Fruit fly (Drosophila melanogaster): ENCODE results near the gene CG14053.

CG14053 gene

DNA sequence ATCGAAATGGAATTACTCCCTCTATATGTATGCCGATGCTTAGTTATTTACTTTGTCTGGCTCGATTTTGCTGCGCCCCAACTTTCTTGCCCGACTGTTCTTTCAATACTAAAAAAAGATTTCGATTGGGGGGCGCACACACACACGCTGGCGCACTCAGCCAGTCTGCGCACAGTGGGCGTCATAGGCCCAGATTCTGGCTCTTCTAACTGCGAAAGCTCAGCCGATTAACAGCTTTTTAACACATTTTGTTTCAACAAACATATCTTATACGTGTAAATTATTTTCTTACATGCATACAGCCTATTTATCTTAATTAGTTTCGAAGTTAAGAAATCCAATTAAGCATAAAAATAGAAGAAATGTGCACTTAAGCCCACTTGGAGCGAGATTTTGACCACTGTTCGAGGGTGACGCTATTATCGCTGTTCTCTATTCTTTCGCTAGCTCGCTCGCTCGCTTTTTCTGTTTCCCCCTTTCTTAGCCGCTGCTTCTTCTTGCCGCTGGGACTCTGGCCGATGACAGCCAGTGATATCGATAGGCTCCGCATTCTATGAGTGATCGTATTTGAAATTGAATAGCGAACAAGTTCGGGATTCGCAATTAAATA lies 28.6 kb upstream of the CG14053 start, which contains the start of gene Vinc (continued):
- TF ChIP-seq CG4730 (GFP tag; IDR thresholded peaks at IDR 0.05): peak; percentile 73
- TF ChIP-seq sob (GFP tag; IDR thresholded peaks at IDR 0.05): peak; percentile 82
- TF ChIP-seq nerfin-2 (GFP tag; IDR thresholded peaks at IDR 0.05; ENCODE audit: partially characterized antibody): 0 out of 2 replicates have a peak, but pooled peaks have one; percentile 37
- peak; percentile 49; the same call in 2 of the 3 replicates for TF ChIP-seq CG16813 (GFP tag; IDR thresholded peaks at IDR 0.05; ENCODE audit: partially characterized antibody)
- peak; percentile 84 for TF ChIP-seq CoRest (tag; optimal IDR thresholded peaks at IDR 0.05)
- TF ChIP-seq CG34376 (GFP tag; optimal IDR thresholded peaks at IDR 0.05): peak; percentile 96
- peak; percentile 78 for TF ChIP-seq CG18764 (GFP tag; optimal IDR thresholded peaks at IDR 0.05)
- peak; percentile 64; the same call in 1 of the 2 replicates for TF ChIP-seq MBD-R2 (GFP tag; IDR thresholded peaks at IDR 0.05)
- TF ChIP-seq vnd (GFP tag; IDR thresholded peaks at IDR 0.05; ENCODE audit: partially characterized antibody): no peak
- TF ChIP-seq kah (GFP tag; optimal IDR thresholded peaks at IDR 0.05): peak; percentile 79
- peak; percentile 82 for TF ChIP-seq onecut (GFP tag; IDR thresholded peaks at IDR 0.05)
- TF ChIP-seq row (GFP tag; IDR thresholded peaks at IDR 0.05): peak; percentile 98
- peak; percentile 79 to 89 for TF ChIP-seq dpn (GFP tag; optimal IDR thresholded peaks at IDR 0.05)
- peak; percentile 82 for TF ChIP-seq Dp (GFP tag; optimal IDR thresholded peaks at IDR 0.05)
- TF ChIP-seq gsb (GFP tag; IDR thresholded peaks at IDR 0.05): peak; percentile 78
- peak; percentile 83 for TF ChIP-seq exex (tag; optimal IDR thresholded peaks at IDR 0.05)
- peak; percentile 68 for TF ChIP-seq B-H1 (GFP tag; IDR thresholded peaks at IDR 0.05)
- peak; percentile 81 for TF ChIP-seq Oli (tag; optimal IDR thresholded peaks at IDR 0.05)
- TF ChIP-seq Fer3 (tag; optimal IDR thresholded peaks at IDR 0.05): peak; percentile 91
- TF ChIP-seq HmgZ (tag; optimal IDR thresholded peaks at IDR 0.05): peak; percentile 88
- TF ChIP-seq H2.0 (GFP tag; IDR thresholded peaks at IDR 0.05): peak; percentile 62
- TF ChIP-seq Dad (GFP tag; optimal IDR thresholded peaks at IDR 0.05): peak; percentile 85
- peak; percentile 51; the same call in 1 of the 2 replicates for TF ChIP-seq Oaz (GFP tag; IDR thresholded peaks at IDR 0.05)
- 0 out of 2 replicates have a peak, but pooled peaks have one; percentile 46 for TF ChIP-seq CkIIα-i1 (GFP tag; IDR thresholded peaks at IDR 0.05)
- peak; percentile 95 for TF ChIP-seq dysf (GFP tag; IDR thresholded peaks at IDR 0.05)
- peak; percentile 90 for TF ChIP-seq CG9932 (GFP tag; IDR thresholded peaks at IDR 0.05)
- peak; percentile 98 for TF ChIP-seq Med (GFP tag)
- TF ChIP-seq sqz (GFP tag; optimal IDR thresholded peaks at IDR 0.05): peak; percentile 82
- peak; percentile 98 for TF ChIP-seq sug (tag; optimal IDR thresholded peaks at IDR 0.05)
- TF ChIP-seq crc (GFP tag; optimal IDR thresholded peaks at IDR 0.05): peak; percentile 79
- peak; percentile 49 for TF ChIP-seq CG13123 (GFP tag; optimal IDR thresholded peaks at IDR 0.05)
- TF ChIP-seq CG7745 (tag; optimal IDR thresholded peaks at IDR 0.05): no peak
- peak; percentile 90 for TF ChIP-seq ind (GFP tag; optimal IDR thresholded peaks at IDR 0.05)
- 0 out of 2 replicates have a peak, but pooled peaks have one; percentile 40 for TF ChIP-seq Lim3 (GFP tag; IDR thresholded peaks at IDR 0.05)
- peak; percentile 78 for TF ChIP-seq slbo (GFP tag; IDR thresholded peaks at IDR 0.05)
- TF ChIP-seq CG16815 (GFP tag; optimal IDR thresholded peaks at IDR 0.05): peak; percentile 65
- peak; percentile 77 for TF ChIP-seq CG8281 (tag; optimal IDR thresholded peaks at IDR 0.05)
- TF ChIP-seq pan (optimal IDR thresholded peaks at IDR 0.05): no peak
- TF ChIP-seq pan (GFP tag; optimal IDR thresholded peaks at IDR 0.05 in 1 of 2, IDR thresholded peaks at IDR 0.05 in 1 of 2): peak in 1 of 2 experiments; percentile 75
- peak; percentile 79 for TF ChIP-seq CG6654 (GFP tag; optimal IDR thresholded peaks at IDR 0.05)
- TF ChIP-seq CG33557 (GFP tag; optimal IDR thresholded peaks at IDR 0.05): peak; percentile 39
- no peak for TF ChIP-seq CG10431 (GFP tag; optimal IDR thresholded peaks at IDR 0.05)
- TF ChIP-seq fu2 (GFP tag; optimal IDR thresholded peaks at IDR 0.05): peak; percentile 33
- no peak for TF ChIP-seq odd (GFP tag; optimal IDR thresholded peaks at IDR 0.05)
- TF ChIP-seq pho (GFP tag; optimal IDR thresholded peaks at IDR 0.05): peak; percentile 49
- no peak for TF ChIP-seq HLHmδ (GFP tag; optimal IDR thresholded peaks at IDR 0.05)
- peak; percentile 78 for TF ChIP-seq CG9817 (tag; optimal IDR thresholded peaks at IDR 0.05)
- TF ChIP-seq CG1792 (GFP tag; optimal IDR thresholded peaks at IDR 0.05): peak; percentile 65
- TF ChIP-seq cas (GFP tag; IDR thresholded peaks at IDR 0.05): peak; percentile 68; the same call in 1 of the 2 replicates
- TF ChIP-seq trh (GFP tag; optimal IDR thresholded peaks at IDR 0.05): peak; percentile 24
